Fruit fly (Drosophila melanogaster): Measurements from ENCODE around the gene CG11437.

DNA sequence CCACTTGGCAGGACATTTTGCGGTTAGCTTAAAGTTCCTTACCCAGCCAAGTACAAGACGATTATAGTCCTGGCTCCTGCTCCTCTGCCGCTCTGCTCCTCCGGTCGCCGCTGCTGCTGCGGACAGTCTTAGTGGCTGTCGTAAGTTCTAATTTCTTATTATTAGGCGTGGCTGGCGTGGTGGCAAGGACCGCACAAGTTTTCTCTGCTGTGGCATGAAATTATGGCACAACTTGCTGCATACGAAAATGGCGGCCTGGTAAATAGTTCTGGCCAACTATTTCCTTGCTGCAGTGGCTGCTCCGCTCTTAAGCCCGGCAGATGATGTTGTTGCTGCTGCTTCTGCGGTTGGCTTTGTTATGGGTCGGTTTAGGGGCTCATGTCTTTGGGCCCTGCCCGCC lies 44.0 kb upstream of the CG11437 start:
- TF ChIP-seq CG12768 (GFP tag; optimal IDR thresholded peaks at IDR 0.05) (no peak), pad (GFP tag; optimal IDR thresholded peaks at IDR 0.05) (no peak), CG7045 (GFP tag; optimal IDR thresholded peaks at IDR 0.05) (no peak), CG5204 (GFP tag; optimal IDR thresholded peaks at IDR 0.05) (no peak), kay (GFP tag; ENCODE audit: borderline replicate concordance) (no peak), Clk (GFP tag; optimal IDR thresholded peaks at IDR 0.05) (no peak), CG33017 (tag; optimal IDR thresholded peaks at IDR 0.05) (no peak), CG14711 (tag; optimal IDR thresholded peaks at IDR 0.05) (no peak), CG11617 (GFP tag; optimal IDR thresholded peaks at IDR 0.05) (no peak), cic (GFP tag; optimal IDR thresholded peaks at IDR 0.05) (no peak), Hr96 (GFP tag; optimal IDR thresholded peaks at IDR 0.05) (no peak), tj (GFP tag; optimal IDR thresholded peaks at IDR 0.05) (no peak), CG1620 (GFP tag; optimal IDR thresholded peaks at IDR 0.05) (no peak), Mnt (GFP tag; optimal IDR thresholded peaks at IDR 0.05) (no peak)

All from whole organism, adult.